Worm (Caenorhabditis elegans) whole organism, L1 larva: ENCODE data around the gene F37B4.10.

Source experiments
- F16B12.6 ChIP-seq: fragments of 150-350 bp; optimal IDR thresholded peaks from 2 replicates; lab custom pipeline; 2014; ENCODE audit warnings: missing biosample characterization, missing genetic modification characterization
- alr-1 ChIP-seq: fragments of 200-800 bp; sonication (Bioruptor generic); optimal IDR thresholded peaks from 2 replicates; lab custom pipeline; 2018; ENCODE audit warnings: borderline replicate concordance, mild to moderate bottlenecking, missing genetic modification characterization, missing compliant biosample characterization
- aly-2 ChIP-seq: fragments of 150-350 bp; optimal IDR thresholded peaks from 2 replicates; lab custom pipeline; 2014; ENCODE audit warnings: missing biosample characterization, missing genetic modification characterization
- ama-1 ChIP-seq: fragments of 150-350 bp; optimal IDR thresholded peaks from 2 replicates; lab custom pipeline; 2014
- blmp-1 ChIP-seq: fragments of 150-350 bp; optimal IDR thresholded peaks from 2 replicates; lab custom pipeline; 2014; ENCODE audit warnings: missing biosample characterization, missing genetic modification characterization
- elt-2 ChIP-seq: sonication (generic microtip); optimal IDR thresholded peaks from 2 replicates; lab custom pipeline; 2016; ENCODE audit warnings: missing genetic modification characterization, mild to moderate bottlenecking, inconsistent platforms, missing compliant biosample characterization, missing genetic modification reagents
- nhr-237 ChIP-seq: fragments of 150-350 bp; optimal IDR thresholded peaks from 2 replicates; lab custom pipeline; 2014; ENCODE audit warnings: missing biosample characterization, missing genetic modification characterization
- nhr-28 ChIP-seq: fragments of 150-350 bp; optimal IDR thresholded peaks from 2 replicates; lab custom pipeline; 2014; ENCODE audit warnings: missing biosample characterization, missing genetic modification characterization
- snpc-4 ChIP-seq: fragments of 150-350 bp; optimal IDR thresholded peaks from 2 replicates; lab custom pipeline; 2014; ENCODE audit warnings: missing biosample characterization, missing genetic modification characterization
- tbx-2 ChIP-seq: sonication (generic microtip); optimal IDR thresholded peaks from 2 replicates; lab custom pipeline; 2016; ENCODE audit warnings: missing genetic modification characterization, missing compliant biosample characterization
- unc-130 ChIP-seq: fragments of 150-350 bp; optimal IDR thresholded peaks from 2 replicates; lab custom pipeline; 2017; ENCODE audit warnings: missing biosample characterization, missing genetic modification characterization, inconsistent platforms
- unc-98 ChIP-seq: fragments of 200-800 bp; sonication (Bioruptor generic); IDR thresholded peaks from 2 replicates; pipeline ENCODE4 v1.3.6; 2022; ENCODE audit warnings: missing genetic modification characterization, missing compliant biosample characterization
- vab-15 ChIP-seq: sonication (generic microtip); optimal IDR thresholded peaks from 2 replicates; lab custom pipeline; 2017; ENCODE audit warnings: missing genotype, mild to moderate bottlenecking, missing genetic modification characterization, missing compliant biosample characterization

- TF ChIP-seq nhr-237 (no peak), blmp-1 (tag; lab: Kevin White, UChicago) (no peak), nhr-28 (tag; lab: Kevin White, UChicago) (no peak), F16B12.6 (no peak), alr-1 (no peak), ama-1 (lab: Kevin White, UChicago) (no peak), tbx-2 (no peak), unc-98 (GFP tag; lab: Robert Waterston, UW) (no peak), vab-15 (tag; lab: Kevin White, UChicago) (no peak), elt-2 (no peak), unc-130 (tag; lab: Kevin White, UChicago) (no peak), aly-2 (tag; lab: Kevin White, UChicago) (no peak), snpc-4 (tag; lab: Kevin White, UChicago) (no peak)
Measured at ce11 chrV:2859738-2860137, 17.7 kb downstream of the F37B4.10 start, which contains the start of gene srj-54.
